Worm (Caenorhabditis elegans): ENCODE results near the gene ccpp-6.
A peak's percentile ranks its signal among the peaks of the same experiment; 100 is the strongest.

ccpp-6 gene

DNA sequence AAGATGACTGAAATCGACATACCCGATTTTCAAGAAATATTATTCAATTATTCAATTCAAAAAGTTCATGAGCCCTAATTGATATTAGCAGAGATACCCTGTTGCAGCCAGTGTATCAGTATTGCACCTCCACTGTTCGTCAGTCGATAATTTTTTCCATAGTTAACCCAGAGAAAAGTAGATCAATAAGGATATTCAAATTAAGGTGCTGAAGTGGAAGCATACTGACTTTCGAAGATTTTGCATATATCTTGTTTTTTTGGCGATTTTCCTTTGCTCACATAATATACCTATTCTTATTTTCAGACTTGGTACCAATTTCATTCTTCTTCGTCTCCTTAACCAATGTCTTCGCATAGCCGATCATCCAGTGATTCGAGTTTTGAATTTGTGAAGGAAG is 31.8 kb upstream of the ccpp-6 start, which contains the start of gene EEED8.15:
Gene EEED8.15 (plus strand): TSS at position 301 of the 400 bp plus-strand sequence.
- TF ChIP-seq ztf-16 (tag; optimal IDR thresholded peaks at IDR 0.05) = no peak
- no peak for TF ChIP-seq hlh-30 (tag; optimal IDR thresholded peaks at IDR 0.05; ENCODE audit: insufficient read depth)
- TF ChIP-seq tbx-2 (tag; optimal IDR thresholded peaks at IDR 0.05) = no peak
- TF ChIP-seq ceh-45 (GFP tag; IDR thresholded peaks at IDR 0.05) = no peak
- no peak for TF ChIP-seq tbx-7 (tag; optimal IDR thresholded peaks at IDR 0.05)
- no peak for TF ChIP-seq ceh-14 (tag; optimal IDR thresholded peaks at IDR 0.05)
- no peak for TF ChIP-seq rnt-1 (tag; optimal IDR thresholded peaks at IDR 0.05)
- no peak for TF ChIP-seq pqm-1 (tag; optimal IDR thresholded peaks at IDR 0.05)

DNA sequence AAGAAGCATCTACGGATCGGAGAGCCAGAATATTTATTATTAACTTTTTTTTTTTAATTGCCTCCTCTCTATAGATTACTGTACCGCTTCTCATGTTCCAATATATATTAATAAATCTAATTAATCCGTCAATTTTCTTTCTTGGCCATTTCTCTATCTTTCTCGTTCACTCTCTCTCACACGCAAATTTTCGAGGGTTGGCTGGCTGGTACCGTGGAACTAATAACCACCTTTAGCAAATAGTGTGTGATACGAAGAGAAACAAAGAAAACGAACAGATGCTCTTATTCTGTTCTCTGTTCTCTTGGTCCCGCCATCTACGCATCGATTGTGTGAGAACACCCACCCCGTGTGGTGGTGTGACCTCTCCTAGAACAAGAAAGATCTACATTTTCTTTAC is 31.2 kb upstream of the ccpp-6 start:
- TF ChIP-seq ref-2 (tag; optimal IDR thresholded peaks at IDR 0.05) = peak; percentile 8
- no peak for TF ChIP-seq sox-2 (GFP tag; IDR thresholded peaks at IDR 0.05)
- TF ChIP-seq ceh-48 (tag; optimal IDR thresholded peaks at IDR 0.05) = peak; percentile 36
- TF ChIP-seq nfya-1 (tag; optimal IDR thresholded peaks at IDR 0.05) = peak; percentile 40
- TF ChIP-seq nhr-11 (tag; optimal IDR thresholded peaks at IDR 0.05) = no peak
- peak; percentile 54 for TF ChIP-seq unc-42 (tag; optimal IDR thresholded peaks at IDR 0.05)
- no peak for TF ChIP-seq pat-9 (tag; optimal IDR thresholded peaks at IDR 0.05)
- TF ChIP-seq elt-2 (tag; optimal IDR thresholded peaks at IDR 0.05) = peak; percentile 42
- no peak for TF ChIP-seq unc-55 (GFP tag; optimal IDR thresholded peaks at IDR 0.05)

- TF ChIP-seq unc-55 (GFP tag; optimal IDR thresholded peaks at IDR 0.05) = peak; percentile 90
- no peak for TF ChIP-seq ztf-16 (tag; optimal IDR thresholded peaks at IDR 0.05)
Observed at ce11 chrII:5417905-5418304, 30.8 kb upstream of the ccpp-6 start.

DNA sequence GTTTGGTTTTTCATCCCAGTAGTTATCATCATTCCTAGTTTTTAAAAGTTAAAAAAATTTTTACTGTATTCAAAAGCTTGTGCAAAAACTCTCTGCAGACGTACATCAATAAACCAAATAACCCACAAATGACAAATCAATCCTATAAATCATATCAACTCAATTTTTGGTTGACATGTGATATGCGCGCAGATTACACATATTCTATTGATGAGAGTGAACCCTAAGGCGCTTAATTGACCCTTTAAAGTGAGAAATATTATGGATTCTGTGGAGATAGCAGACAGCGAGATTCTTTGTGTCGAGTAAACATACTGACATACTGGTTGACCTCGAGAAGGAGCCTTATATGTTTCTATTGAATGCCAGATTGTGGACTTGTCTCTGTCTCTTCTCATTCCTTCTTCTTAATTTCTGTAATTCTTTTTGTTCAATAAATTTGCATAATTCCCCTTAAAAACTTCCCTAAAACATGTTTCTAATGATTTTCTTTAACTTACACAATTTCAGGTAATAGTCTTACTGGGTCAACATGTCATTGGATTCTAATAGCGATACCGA is 29.2 kb upstream of the ccpp-6 start, which contains the start of gene EEED8.2:
Gene EEED8.2 (plus strand): TSS at position 511 of the 561 bp plus-strand sequence.
- no peak for TF ChIP-seq syd-9 (tag; optimal IDR thresholded peaks at IDR 0.05)
- no peak for TF ChIP-seq che-1 (tag; optimal IDR thresholded peaks at IDR 0.05)
- TF ChIP-seq hlh-30 (tag; optimal IDR thresholded peaks at IDR 0.05; ENCODE audit: insufficient read depth) = peak; percentile 24
- TF ChIP-seq tbx-2 (tag; optimal IDR thresholded peaks at IDR 0.05) = peak; percentile 3
- peak; percentile 39 for TF ChIP-seq unc-55 (GFP tag; optimal IDR thresholded peaks at IDR 0.05)

- TF ChIP-seq C38D4.7 (GFP tag; optimal IDR thresholded peaks at IDR 0.05) (no peak), K02D7.2 (tag; optimal IDR thresholded peaks at IDR 0.05) (no peak), T23F11.4 (GFP tag; optimal IDR thresholded peaks at IDR 0.05) (no peak), pha-4 (tag; optimal IDR thresholded peaks at IDR 0.05) (no peak), fkh-10 (GFP tag; optimal IDR thresholded peaks at IDR 0.05) (no peak), unc-3 (GFP tag; conservative IDR thresholded peaks at IDR 0.05) (no peak), unc-3 (tag; optimal IDR thresholded peaks at IDR 0.05) (no peak), ceh-6 (GFP tag; optimal IDR thresholded peaks at IDR 0.05) (no peak), hlh-15 (tag; optimal IDR thresholded peaks at IDR 0.05) (no peak), F13H6.1 (tag; optimal IDR thresholded peaks at IDR 0.05) (no peak), elt-4 (tag; optimal IDR thresholded peaks at IDR 0.05) (no peak), ceh-2 (tag; optimal IDR thresholded peaks at IDR 0.05) (no peak), hlh-6 (tag; optimal IDR thresholded peaks at IDR 0.05) (no peak), ceh-45 (GFP tag; IDR thresholded peaks at IDR 0.05) (no peak)
Observed at ce11 chrII:5414040-5414439, 26.9 kb upstream of the ccpp-6 start, which contains the start of the genes EEED8.14 and EEED8.3. TSS of gene EEED8.14 (minus strand) at chrII:5414052. TSS of gene EEED8.3 (plus strand) at chrII:5414276.

- TF ChIP-seq pat-9 (tag; optimal IDR thresholded peaks at IDR 0.05) = no peak
- TF ChIP-seq eyg-1 (tag; optimal IDR thresholded peaks at IDR 0.05) = no peak
- TF ChIP-seq hlh-15 (tag; optimal IDR thresholded peaks at IDR 0.05) = no peak
Observed at ce11 chrII:5412467-5412866, 25.4 kb upstream of the ccpp-6 start, which contains the start of the genes EEED8.13 and EEED8.18. TSS of gene EEED8.13 (minus strand) at chrII:5412567. TSS of gene EEED8.18 (minus strand) at chrII:5412610.

Data from whole organism, late embryonic.